Fruit fly (Drosophila melanogaster) whole organism, embryonic: ENCODE results near the gene Wdr59.

Experiments
- CG10959 ChIP-seq: fragments of 200-800 bp; sonication (Bioruptor generic); IDR thresholded peaks from 2 replicates; pipeline ENCODE4 v1.3.6; 2022; ENCODE audit warnings: missing biosample characterization, missing genetic modification characterization
- CG10979 ChIP-seq: fragments of 200-800 bp; sonication (Bioruptor generic); optimal IDR thresholded peaks from 2 replicates; lab custom pipeline; 2018; ENCODE audit warnings: missing biosample characterization, mild to moderate bottlenecking, missing genetic modification characterization, moderate library complexity
- CG12155 ChIP-seq: fragments of 200-800 bp; sonication (Bioruptor generic); optimal IDR thresholded peaks from 3 replicates; lab custom pipeline; 2016; ENCODE audit warnings: missing biosample characterization, missing genetic modification characterization
- CG13287 ChIP-seq: fragments of 200-800 bp; sonication (Bioruptor generic); IDR thresholded peaks from 2 replicates; pipeline ENCODE4 v1.3.6; 2022; ENCODE audit warnings: missing biosample characterization, missing genetic modification characterization; ENCODE audit not compliant: partially characterized antibody
- CG14014 ChIP-seq: fragments of 200-800 bp; sonication (Bioruptor generic); IDR thresholded peaks from 2 replicates; pipeline ENCODE4 v1.3.6; 2022; ENCODE audit warnings: missing biosample characterization, missing genetic modification characterization
- CG17829 ChIP-seq: fragments of 200-800 bp; optimal IDR thresholded peaks from 2 replicates; lab custom pipeline; 2019; ENCODE audit warnings: missing biosample characterization, mild to moderate bottlenecking, missing genetic modification characterization, moderate library complexity
- CG18011 ChIP-seq: fragments of 200-800 bp; sonication (Bioruptor generic); optimal IDR thresholded peaks from 2 replicates; lab custom pipeline; 2017; ENCODE audit warnings: missing biosample characterization, missing genetic modification characterization, mild to moderate bottlenecking, moderate library complexity, missing genotype
- CG2678 ChIP-seq: fragments of 200-800 bp; sonication (Bioruptor generic); optimal IDR thresholded peaks from 3 replicates; lab custom pipeline; 2019; ENCODE audit warnings: missing biosample characterization, mild to moderate bottlenecking, missing genetic modification characterization, moderate library complexity
- CG30020 ChIP-seq: fragments of 200-800 bp; optimal IDR thresholded peaks from 2 replicates; lab custom pipeline; 2019; ENCODE audit warnings: missing biosample characterization, mild to moderate bottlenecking, missing genetic modification characterization, moderate library complexity
- CG3838 ChIP-seq: fragments of 200-800 bp; sonication (Bioruptor generic); optimal IDR thresholded peaks from 3 replicates; lab custom pipeline; 2016; ENCODE audit warnings: missing biosample characterization, missing genetic modification characterization
- CG42726 ChIP-seq: fragments of 200-800 bp; sonication (Bioruptor generic); IDR thresholded peaks from 2 replicates; pipeline ENCODE4 v1.3.6; 2022; ENCODE audit warnings: missing biosample characterization, missing genetic modification characterization; ENCODE audit not compliant: partially characterized antibody
- CG4282 ChIP-seq: fragments of 200-800 bp; sonication (Bioruptor generic); optimal IDR thresholded peaks from 2 replicates; lab custom pipeline; 2016; ENCODE audit warnings: missing biosample characterization, missing genetic modification characterization
- CG4360 ChIP-seq: fragments of 200-800 bp; sonication (Bioruptor generic); IDR thresholded peaks from 2 replicates; pipeline ENCODE4 v1.3.6; 2022; ENCODE audit warnings: missing biosample characterization, missing genetic modification characterization
- CG4707 ChIP-seq: fragments of 200-800 bp; sonication (Bioruptor generic); optimal IDR thresholded peaks from 2 replicates; lab custom pipeline; 2018; ENCODE audit warnings: missing biosample characterization, mild to moderate bottlenecking, missing genetic modification characterization, moderate library complexity
- CG5245 ChIP-seq: fragments of 200-800 bp; sonication (Bioruptor generic); optimal IDR thresholded peaks from 3 replicates; lab custom pipeline; 2016; ENCODE audit warnings: missing biosample characterization, missing genetic modification characterization
- CG9876 ChIP-seq: fragments of 200-800 bp; sonication (Bioruptor generic); optimal IDR thresholded peaks from 2 replicates; lab custom pipeline; 2016; ENCODE audit warnings: missing biosample characterization, missing genetic modification characterization
- CG9932 ChIP-seq: fragments of 200-800 bp; sonication (Bioruptor generic); IDR thresholded peaks from 2 replicates; pipeline ENCODE4 v1.3.6; 2022; ENCODE audit warnings: missing biosample characterization, missing genetic modification characterization
- Doc3 ChIP-seq: fragments of 200-800 bp; sonication (Bioruptor generic); IDR thresholded peaks from 3 replicates; pipeline ENCODE4 v1.3.6; 2022; ENCODE audit warnings: missing biosample characterization, missing genetic modification characterization; ENCODE audit not compliant: partially characterized antibody
- E2f1 ChIP-seq: fragments of 200-800 bp; sonication (Bioruptor generic); IDR thresholded peaks from 2 replicates; pipeline ENCODE4 v1.3.6; 2022; ENCODE audit warnings: missing biosample characterization, missing genetic modification characterization
- Hr39 ChIP-seq: fragments of >200 bp; optimal IDR thresholded peaks from 2 replicates; lab custom pipeline; 2017
- MTF-1 ChIP-seq: fragments of 200-800 bp; sonication (Bioruptor generic); optimal IDR thresholded peaks from 2 replicates; lab custom pipeline; 2018; ENCODE audit warnings: missing biosample characterization, mild to moderate bottlenecking, missing genetic modification characterization, borderline replicate concordance
- Mad ChIP-seq: fragments of 200-800 bp; sonication (Bioruptor generic); optimal IDR thresholded peaks from 2 replicates; lab custom pipeline; 2016; ENCODE audit warnings: missing biosample characterization, missing genetic modification characterization
- Meics ChIP-seq: fragments of 200-800 bp; sonication (Bioruptor generic); optimal IDR thresholded peaks from 2 replicates; lab custom pipeline; 2017; ENCODE audit warnings: missing biosample characterization, mild to moderate bottlenecking, missing genetic modification characterization
- Mes4 ChIP-seq: fragments of 200-800 bp; sonication (Bioruptor generic); optimal IDR thresholded peaks from 2 replicates; lab custom pipeline; 2016; ENCODE audit warnings: missing biosample characterization, missing genetic modification characterization
- NC2α ChIP-seq: fragments of 200-800 bp; sonication (Bioruptor generic); optimal IDR thresholded peaks from 2 replicates; lab custom pipeline; 2016; ENCODE audit warnings: missing biosample characterization, missing genetic modification characterization
- Neu2 ChIP-seq: fragments of 200-800 bp; sonication (Bioruptor generic); optimal IDR thresholded peaks from 3 replicates; lab custom pipeline; 2016; ENCODE audit warnings: missing biosample characterization, missing genetic modification characterization, borderline replicate concordance
- NfI ChIP-seq: fragments of 200-800 bp; sonication (Bioruptor generic); optimal IDR thresholded peaks from 3 replicates; lab custom pipeline; 2018; ENCODE audit warnings: missing biosample characterization, mild to moderate bottlenecking, missing genetic modification characterization, moderate library complexity
- Sox102F ChIP-seq: fragments of 200-800 bp; sonication (Bioruptor generic); optimal IDR thresholded peaks from 2 replicates; lab custom pipeline; 2018; ENCODE audit warnings: missing biosample characterization, mild to moderate bottlenecking, missing genetic modification characterization, moderate library complexity
- ab ChIP-seq: fragments of 200-800 bp; sonication (Bioruptor generic); optimal IDR thresholded peaks from 2 replicates; lab custom pipeline; 2016; ENCODE audit warnings: missing biosample characterization, missing genetic modification characterization
- ash1 ChIP-seq: fragments of 200-800 bp; sonication (Bioruptor generic); optimal IDR thresholded peaks from 2 replicates; lab custom pipeline; 2018; ENCODE audit warnings: missing biosample characterization, mild to moderate bottlenecking, missing genetic modification characterization
- chinmo ChIP-seq: fragments of 200-800 bp; sonication (Bioruptor generic); IDR thresholded peaks from 4 replicates; pipeline ENCODE4 v1.3.6; 2022; ENCODE audit warnings: missing biosample characterization, missing genetic modification characterization; ENCODE audit not compliant: partially characterized antibody
- ci ChIP-seq: fragments of 200-800 bp; sonication (Bioruptor generic); IDR thresholded peaks from 3 replicates; pipeline ENCODE4 v1.3.6; 2022; ENCODE audit warnings: missing biosample characterization, missing genetic modification characterization
- crp ChIP-seq, 2 experiments: fragments of 200-800 bp; sonication (Bioruptor generic); optimal IDR thresholded peaks; 2 replicates in 1 of 2; 3 replicates in 1 of 2; lab custom pipeline; 2017; ENCODE audit warnings: missing biosample characterization in 2 of 2, missing genetic modification characterization in 2 of 2, mild to moderate bottlenecking in 1 of 2, moderate library complexity in 1 of 2
- dpn ChIP-seq, 2 experiments: fragments of 200-800 bp; sonication (Bioruptor generic); optimal IDR thresholded peaks; 3 replicates each; lab custom pipeline; 2016; ENCODE audit warnings: missing biosample characterization in 2 of 2, missing genetic modification characterization in 2 of 2
- ems ChIP-seq: fragments of 200-800 bp; sonication (Bioruptor generic); optimal IDR thresholded peaks from 3 replicates; lab custom pipeline; 2016; ENCODE audit warnings: missing biosample characterization, missing genetic modification characterization
- fd3F ChIP-seq: fragments of 200-800 bp; sonication (Bioruptor generic); optimal IDR thresholded peaks from 2 replicates; lab custom pipeline; 2018; ENCODE audit warnings: missing biosample characterization, mild to moderate bottlenecking, missing genetic modification characterization, moderate library complexity
- fd64A ChIP-seq: fragments of 200-800 bp; sonication (Bioruptor generic); optimal IDR thresholded peaks from 3 replicates; lab custom pipeline; 2018; ENCODE audit warnings: missing biosample characterization, mild to moderate bottlenecking, missing genetic modification characterization
- fd96Cb ChIP-seq: fragments of 200-800 bp; sonication (Bioruptor generic); optimal IDR thresholded peaks from 2 replicates; lab custom pipeline; 2018; ENCODE audit warnings: missing biosample characterization, mild to moderate bottlenecking, missing genetic modification characterization, moderate library complexity
- hb ChIP-seq: fragments of 200-800 bp; sonication (Bioruptor generic); IDR thresholded peaks from 3 replicates; pipeline ENCODE4 v1.3.6; 2022; ENCODE audit warnings: missing biosample characterization, missing genetic modification characterization; ENCODE audit not compliant: partially characterized antibody
- lola ChIP-seq, 3 experiments: fragments of >200 bp in 2 of 3; fragments of 200-800 bp in 1 of 3; sonication (Bioruptor generic) in 1 of 3; optimal IDR thresholded peaks; 2 replicates each; lab custom pipeline; 2017 to 2019; ENCODE audit warnings: missing biosample characterization in 3 of 3, missing genetic modification characterization in 3 of 3, mild to moderate bottlenecking in 1 of 3, moderate library complexity in 1 of 3
- nerfin-2 ChIP-seq: fragments of 200-800 bp; sonication (Bioruptor generic); IDR thresholded peaks from 2 replicates; pipeline ENCODE4 v1.3.6; 2022; ENCODE audit warnings: missing biosample characterization, missing genetic modification characterization; ENCODE audit not compliant: partially characterized antibody
- p53 ChIP-seq: fragments of 200-800 bp; sonication (Bioruptor generic); optimal IDR thresholded peaks from 2 replicates; lab custom pipeline; 2016; ENCODE audit warnings: missing biosample characterization, missing genetic modification characterization
- pnt ChIP-seq: fragments of 200-800 bp; sonication (Bioruptor generic); optimal IDR thresholded peaks from 3 replicates; lab custom pipeline; 2016; ENCODE audit warnings: missing biosample characterization, missing genetic modification characterization
- run ChIP-seq: fragments of 200-800 bp; sonication (Bioruptor generic); optimal IDR thresholded peaks from 3 replicates; lab custom pipeline; 2018; ENCODE audit warnings: missing biosample characterization, mild to moderate bottlenecking, missing genetic modification characterization
- sens ChIP-seq: fragments of 200-800 bp; sonication (Bioruptor generic); peaks from one replicate; lab custom pipeline; 2016; ENCODE audit warnings: missing biosample characterization, missing genetic modification characterization
- sima ChIP-seq: fragments of 200-800 bp; sonication (Bioruptor generic); optimal IDR thresholded peaks from 2 replicates; lab custom pipeline; 2016; ENCODE audit warnings: missing biosample characterization, missing genetic modification characterization
- tin ChIP-seq: fragments of 200-800 bp; sonication (Bioruptor generic); optimal IDR thresholded peaks from 3 replicates; lab custom pipeline; 2016; ENCODE audit warnings: missing biosample characterization, missing genetic modification characterization
- toy ChIP-seq: fragments of 200-800 bp; sonication (Bioruptor generic); IDR thresholded peaks from 2 replicates; pipeline ENCODE4 v1.3.6; 2022; ENCODE audit warnings: missing biosample characterization, missing genetic modification characterization
- zf30C ChIP-seq: fragments of 200-800 bp; sonication (Bioruptor generic); optimal IDR thresholded peaks from 3 replicates; lab custom pipeline; 2018; ENCODE audit warnings: missing biosample characterization, mild to moderate bottlenecking, missing genetic modification characterization

Gene Wdr59

DNA sequence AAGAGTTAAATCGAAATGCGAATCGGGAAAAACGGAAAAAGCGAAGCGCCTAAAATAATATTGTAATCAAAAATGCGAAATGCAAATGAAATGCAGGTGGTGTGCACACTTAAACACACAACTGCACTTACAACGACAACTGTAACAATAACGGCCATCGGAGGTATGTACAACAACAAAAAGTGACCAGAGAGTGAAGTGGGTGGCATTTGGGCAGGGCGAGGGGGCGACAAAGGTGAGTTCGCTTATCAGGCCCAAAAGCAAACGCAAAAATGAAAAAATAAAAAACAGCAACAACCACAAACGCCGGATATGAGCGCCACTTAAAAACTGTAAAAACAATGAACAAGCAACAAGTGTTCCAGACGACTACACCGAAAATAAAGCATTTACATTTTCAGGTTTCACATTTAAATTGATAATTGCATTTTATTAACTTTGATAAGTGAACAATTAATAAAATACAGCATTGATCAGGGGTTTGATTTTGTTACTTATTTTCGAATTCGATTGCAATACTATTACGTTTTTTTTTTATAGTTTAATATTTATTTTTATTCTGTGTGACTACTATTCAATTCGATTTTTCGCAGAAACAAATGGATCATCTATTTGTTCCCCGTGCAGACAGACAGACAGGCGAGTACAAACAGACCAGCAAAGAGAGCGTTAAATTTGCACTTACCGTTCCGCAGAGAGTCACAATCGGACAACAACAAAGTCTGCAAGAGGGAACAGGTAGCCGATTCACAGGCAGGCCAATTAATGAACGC is 26.0 kb upstream of the Wdr59 start (continued):
- TF ChIP-seq hb (GFP tag; lab: Robert Waterston, UW), result no peak
- TF ChIP-seq CG12155 (GFP tag; lab: Kevin White, UChicago), result peak; percentile 12
- TF ChIP-seq dpn (GFP tag; optimal IDR thresholded peaks at IDR 0.05; lab: Kevin White, UChicago), result no peak
- no peak for TF ChIP-seq toy (GFP tag; lab: Robert Waterston, UW)
- no peak for TF ChIP-seq crp (GFP tag; optimal IDR thresholded peaks at IDR 0.05; lab: Kevin White, UChicago)
- TF ChIP-seq CG3838 (GFP tag; lab: Kevin White, UChicago), result no peak
- no peak for TF ChIP-seq run
- TF ChIP-seq Meics (GFP tag; lab: Kevin White, UChicago), result peak; percentile 63
- no peak for TF ChIP-seq CG18011 (GFP tag; lab: Kevin White, UChicago)
- TF ChIP-seq Neu2 (GFP tag; lab: Kevin White, UChicago), result no peak
- peak; percentile 39 for TF ChIP-seq zf30C (GFP tag; lab: Kevin White, UChicago)
- TF ChIP-seq CG17829 (tag; lab: Kevin White, UChicago), result no peak
- TF ChIP-seq E2f1 (GFP tag; lab: Robert Waterston, UW), result peak; percentile 26; the same call in 1 of the 2 replicates
- no peak for TF ChIP-seq Mes4
- no peak for TF ChIP-seq Mad (GFP tag; lab: Kevin White, UChicago)
- peak; percentile 69 for TF ChIP-seq CG2678 (tag; lab: Kevin White, UChicago)
- TF ChIP-seq fd3F (GFP tag; lab: Kevin White, UChicago), result peak; percentile 24
- TF ChIP-seq tin (GFP tag; lab: Kevin White, UChicago), result no peak
- TF ChIP-seq p53 (GFP tag; lab: Kevin White, UChicago), result no peak
- no peak for TF ChIP-seq CG4282
- no peak for TF ChIP-seq fd64A
- TF ChIP-seq NfI, result peak; percentile 38
- no peak for TF ChIP-seq ci (GFP tag; lab: Robert Waterston, UW)
- TF ChIP-seq MTF-1 (GFP tag; lab: Kevin White, UChicago), result no peak
- no peak for TF ChIP-seq CG10979 (tag; lab: Kevin White, UChicago)
- TF ChIP-seq CG9876 (GFP tag; lab: Kevin White, UChicago), result no peak
- TF ChIP-seq pnt (GFP tag; lab: Kevin White, UChicago), result no peak
- peak; percentile 26; the same call in 1 of the 2 replicates for TF ChIP-seq CG4360 (GFP tag; lab: Robert Waterston, UW)
- TF ChIP-seq nerfin-2 (GFP tag; lab: Robert Waterston, UW), result no peak
- peak; percentile 25 for TF ChIP-seq Sox102F (GFP tag; lab: Kevin White, UChicago)
- TF ChIP-seq Hr39, result no peak
- TF ChIP-seq CG13287 (GFP tag; lab: Robert Waterston, UW), result no peak
- no peak for TF ChIP-seq Doc3 (GFP tag; lab: Robert Waterston, UW)
- no peak for TF ChIP-seq CG10959 (GFP tag; lab: Robert Waterston, UW)
- no peak for TF ChIP-seq NC2α (GFP tag; lab: Kevin White, UChicago)
- no peak for TF ChIP-seq sens (GFP tag; lab: Kevin White, UChicago)
- no peak for TF ChIP-seq fd96Cb (tag; lab: Kevin White, UChicago)
- no peak for TF ChIP-seq ash1 (GFP tag; lab: Kevin White, UChicago)
- no peak for TF ChIP-seq CG5245 (GFP tag; lab: Kevin White, UChicago)
- TF ChIP-seq CG30020, result no peak
- no peak for TF ChIP-seq CG14014 (GFP tag; lab: Robert Waterston, UW)
- no peak for TF ChIP-seq lola (GFP tag; optimal IDR thresholded peaks at IDR 0.05; lab: Kevin White, UChicago)
- no peak for TF ChIP-seq ems
- TF ChIP-seq CG42726 (GFP tag; lab: Robert Waterston, UW), result no peak
- no peak for TF ChIP-seq chinmo
- TF ChIP-seq sima, result no peak
- no peak for TF ChIP-seq ab (GFP tag; lab: Kevin White, UChicago)
- TF ChIP-seq CG4707 (GFP tag; lab: Kevin White, UChicago), result no peak
- peak; percentile 66 for TF ChIP-seq CG9932
